Worm (Caenorhabditis elegans) whole organism, L2 larva: ENCODE measurements around the gene polk-1.

Experiments used
- C34F6.9 ChIP-seq: fragments of 150-350 bp; optimal IDR thresholded peaks from 2 replicates; lab custom pipeline; 2014; ENCODE audit warnings: missing biosample characterization, missing genetic modification characterization
- F13H6.1 ChIP-seq: sonication (generic microtip); optimal IDR thresholded peaks from 2 replicates; lab custom pipeline; 2016; ENCODE audit warnings: missing genetic modification characterization, missing compliant biosample characterization
- R02D3.7 ChIP-seq: fragments of 150-350 bp; optimal IDR thresholded peaks from 2 replicates; lab custom pipeline; 2014; ENCODE audit warnings: missing biosample characterization, missing genetic modification characterization
- Y55F3AM.14 ChIP-seq: fragments of 200-800 bp; sonication (Bioruptor generic); optimal IDR thresholded peaks from 2 replicates; lab custom pipeline; 2018; ENCODE audit warnings: mild to moderate bottlenecking, missing genetic modification characterization, missing compliant biosample characterization
- ZK546.5 ChIP-seq: sonication (generic microtip); optimal IDR thresholded peaks from 2 replicates; lab custom pipeline; 2017; ENCODE audit warnings: missing biosample characterization, missing genetic modification characterization
- alr-1 ChIP-seq: fragments of 150-350 bp; optimal IDR thresholded peaks from 2 replicates; lab custom pipeline; 2014; ENCODE audit warnings: missing biosample characterization, missing genetic modification characterization
- aly-2 ChIP-seq: fragments of 150-350 bp; optimal IDR thresholded peaks from 2 replicates; lab custom pipeline; 2014; ENCODE audit warnings: missing biosample characterization, missing genetic modification characterization
- blmp-1 ChIP-seq: sonication (generic microtip); optimal IDR thresholded peaks from 2 replicates; lab custom pipeline; 2017; ENCODE audit warnings: missing genetic modification characterization, mild to moderate bottlenecking, missing compliant biosample characterization, antibody characterized with exemption, moderate library complexity; ENCODE audit not compliant: insufficient read depth
- ceh-82 ChIP-seq: fragments of 150-350 bp; optimal IDR thresholded peaks from 2 replicates; lab custom pipeline; 2014; ENCODE audit warnings: missing biosample characterization, missing genetic modification characterization
- crh-2 ChIP-seq: sonication (generic microtip); optimal IDR thresholded peaks from 2 replicates; lab custom pipeline; 2017; ENCODE audit warnings: missing biosample characterization, missing genetic modification characterization
- dmd-4 ChIP-seq: sonication (generic microtip); optimal IDR thresholded peaks from 2 replicates; lab custom pipeline; 2017; ENCODE audit warnings: missing biosample characterization, missing genetic modification characterization
- egl-27 ChIP-seq: sonication (generic microtip); optimal IDR thresholded peaks from 3 replicates; lab custom pipeline; 2017; ENCODE audit warnings: missing biosample characterization, missing genetic modification reagents, missing genetic modification characterization
- elt-1 ChIP-seq: fragments of 150-350 bp; optimal IDR thresholded peaks from 2 replicates; lab custom pipeline; 2014; ENCODE audit warnings: missing biosample characterization, missing genetic modification characterization
- fos-1 ChIP-seq: fragments of 150-350 bp; optimal IDR thresholded peaks from 2 replicates; lab custom pipeline; 2014; ENCODE audit warnings: missing biosample characterization, missing genetic modification characterization
- gmeb-1 ChIP-seq: fragments of 150-350 bp; optimal IDR thresholded peaks from 2 replicates; lab custom pipeline; 2014; ENCODE audit warnings: missing biosample characterization, missing genetic modification characterization
- lin-11 ChIP-seq: fragments of 150-350 bp; sonication (generic microtip); optimal IDR thresholded peaks from 2 replicates; lab custom pipeline; 2014; ENCODE audit warnings: missing biosample characterization, missing genetic modification characterization, inconsistent platforms, mixed read lengths
- lin-13 ChIP-seq: fragments of 150-350 bp; optimal IDR thresholded peaks from 2 replicates; lab custom pipeline; 2014; ENCODE audit warnings: missing biosample characterization, missing genetic modification reagents, missing genetic modification characterization
- lin-39 ChIP-seq: fragments of 150-350 bp; optimal IDR thresholded peaks from 2 replicates; lab custom pipeline; 2014; ENCODE audit warnings: missing biosample characterization, missing genetic modification reagents, missing genetic modification characterization
- lsy-2 ChIP-seq, 2 experiments: fragments of 150-350 bp in 1 of 2; sonication (generic microtip) in 1 of 2; optimal IDR thresholded peaks; 2 replicates each; lab custom pipeline; 2014 to 2017; ENCODE audit warnings: missing biosample characterization in 2 of 2, missing genetic modification characterization in 2 of 2
- mab-5 ChIP-seq: fragments of 150-350 bp; optimal IDR thresholded peaks from 2 replicates; lab custom pipeline; 2014; ENCODE audit warnings: missing biosample characterization, missing genetic modification characterization
- mbf-1 ChIP-seq: sonication (generic microtip); optimal IDR thresholded peaks from 2 replicates; lab custom pipeline; 2017; ENCODE audit warnings: missing biosample characterization, missing genetic modification characterization
- mdl-1 ChIP-seq, 2 experiments: fragments of 150-350 bp in 1 of 2; sonication (generic microtip) in 1 of 2; optimal IDR thresholded peaks; 2 replicates each; lab custom pipeline; 2017; ENCODE audit warnings: missing biosample characterization in 2 of 2, missing genetic modification characterization in 2 of 2
- nhr-10 ChIP-seq: sonication (generic microtip); optimal IDR thresholded peaks from 2 replicates; lab custom pipeline; 2017; ENCODE audit warnings: missing biosample characterization, missing genetic modification characterization
- nhr-129 ChIP-seq: fragments of 150-350 bp; optimal IDR thresholded peaks from 2 replicates; lab custom pipeline; 2014; ENCODE audit warnings: missing biosample characterization, missing genetic modification characterization
- nhr-21 ChIP-seq: fragments of 150-350 bp; optimal IDR thresholded peaks from 2 replicates; lab custom pipeline; 2014; ENCODE audit warnings: missing biosample characterization, missing genetic modification characterization
- nhr-237 ChIP-seq: fragments of 150-350 bp; optimal IDR thresholded peaks from 2 replicates; lab custom pipeline; 2014; ENCODE audit warnings: missing biosample characterization, missing genetic modification characterization
- nhr-25 ChIP-seq: fragments of 150-350 bp; sonication (generic microtip); optimal IDR thresholded peaks from 3 replicates; lab custom pipeline; 2014; ENCODE audit warnings: missing biosample characterization, missing genetic modification characterization
- nhr-6 ChIP-seq: fragments of 150-350 bp; optimal IDR thresholded peaks from 2 replicates; lab custom pipeline; 2014; ENCODE audit warnings: missing biosample characterization, missing genetic modification characterization
- nhr-77 ChIP-seq: fragments of 150-350 bp; optimal IDR thresholded peaks from 2 replicates; lab custom pipeline; 2014; ENCODE audit warnings: missing biosample characterization, missing genetic modification characterization
- peb-1 ChIP-seq: fragments of 150-350 bp; optimal IDR thresholded peaks from 2 replicates; lab custom pipeline; 2014; ENCODE audit warnings: missing biosample characterization, missing genetic modification characterization
- sem-4 ChIP-seq: fragments of 150-350 bp; optimal IDR thresholded peaks from 2 replicates; lab custom pipeline; 2014; ENCODE audit warnings: missing biosample characterization, missing genetic modification reagents, missing genetic modification characterization
- skn-1 ChIP-seq: sonication (generic microtip); optimal IDR thresholded peaks from 2 replicates; lab custom pipeline; 2017; ENCODE audit warnings: missing biosample characterization, missing genetic modification characterization
- sma-3 ChIP-seq: sonication (generic microtip); optimal IDR thresholded peaks from 2 replicates; lab custom pipeline; 2016; ENCODE audit warnings: missing genetic modification reagents, missing genetic modification characterization, missing compliant biosample characterization
- sma-9 ChIP-seq, 2 experiments: fragments of 150-350 bp in 1 of 2; sonication (generic microtip) in 1 of 2; optimal IDR thresholded peaks; 2 replicates each; lab custom pipeline; 2014 to 2016; ENCODE audit warnings: missing genetic modification characterization in 2 of 2, mild to moderate bottlenecking in 1 of 2, missing biosample characterization in 1 of 2, missing compliant biosample characterization in 1 of 2, missing genetic modification reagents in 1 of 2, moderate library complexity in 1 of 2
- unc-39 ChIP-seq: fragments of 150-350 bp; optimal IDR thresholded peaks from 2 replicates; lab custom pipeline; 2014; ENCODE audit warnings: missing biosample characterization, missing genetic modification characterization
- unc-55 ChIP-seq: fragments of 150-350 bp; sonication (generic microtip); optimal IDR thresholded peaks from 3 replicates; lab custom pipeline; 2014; ENCODE audit warnings: missing biosample characterization, missing genetic modification reagents, missing genetic modification characterization
- unc-62 ChIP-seq: fragments of 150-350 bp; optimal IDR thresholded peaks from 2 replicates; lab custom pipeline; 2014; ENCODE audit warnings: missing biosample characterization, missing genetic modification reagents, missing genetic modification characterization
- zag-1 ChIP-seq: fragments of 150-350 bp; optimal IDR thresholded peaks from 2 replicates; lab custom pipeline; 2014; ENCODE audit warnings: missing biosample characterization, missing genetic modification characterization
- ztf-1 ChIP-seq: fragments of 200-800 bp; sonication (Bioruptor generic); conservative IDR thresholded peaks from 2 replicates; pipeline ENCODE4 v1.3.6; 2022; ENCODE audit warnings: missing genetic modification characterization, missing compliant biosample characterization
- ztf-11 ChIP-seq: sonication (generic microtip); optimal IDR thresholded peaks from 2 replicates; lab custom pipeline; 2017; ENCODE audit warnings: missing biosample characterization, missing genetic modification characterization
- ztf-4 ChIP-seq: fragments of 150-350 bp; optimal IDR thresholded peaks from 2 replicates; lab custom pipeline; 2014; ENCODE audit warnings: missing biosample characterization, missing genetic modification characterization

Gene polk-1

ce11 chrIII:8657676-8658366, 29.4 kb upstream of the polk-1 start:
- TF ChIP-seq nhr-10 (tag; lab: Kevin White, UChicago) (no peak), ztf-4 (no peak), mdl-1 (tag; optimal IDR thresholded peaks at IDR 0.05; lab: Kevin White, UChicago) (no peak), ZK546.5 (tag; lab: Kevin White, UChicago) (no peak), nhr-237 (no peak), unc-55 (no peak), F13H6.1 (tag; lab: Kevin White, UChicago) (no peak), nhr-77 (tag; lab: Kevin White, UChicago) (no peak), sma-3 (no peak), nhr-21 (tag; lab: Kevin White, UChicago) (no peak), fos-1 (tag; lab: Kevin White, UChicago) (no peak), lin-13 (no peak), zag-1 (tag; lab: Kevin White, UChicago) (no peak), unc-62 (GFP tag; lab: Kevin White, UChicago) (no peak), sem-4 (tag; lab: Kevin White, UChicago) (no peak), Y55F3AM.14 (GFP tag; lab: Kevin White, UChicago) (no peak), peb-1 (no peak), lin-39 (tag; lab: Kevin White, UChicago) (no peak)

- TF ChIP-seq gmeb-1 (tag; lab: Kevin White, UChicago) (peak; percentile 55), elt-1 (no peak), skn-1 (tag; lab: Kevin White, UChicago) (peak; percentile 60), lsy-2 (tag; optimal IDR thresholded peaks at IDR 0.05; lab: Kevin White, UChicago) (peak in 1 of 2 experiments; percentile 8), F13H6.1 (tag; lab: Kevin White, UChicago) (peak; percentile 53), sma-3 (peak; percentile 55), nhr-129 (tag; lab: Kevin White, UChicago) (no peak), ceh-82 (no peak), crh-2 (tag; lab: Kevin White, UChicago) (peak; percentile 68), fos-1 (tag; lab: Kevin White, UChicago) (peak; percentile 76), R02D3.7 (no peak), mbf-1 (tag; lab: Kevin White, UChicago) (no peak), nhr-77 (tag; lab: Kevin White, UChicago) (no peak), blmp-1 (tag; lab: Kevin White, UChicago) (no peak), lin-39 (tag; lab: Kevin White, UChicago) (no peak), sma-9 (GFP tag; optimal IDR thresholded peaks at IDR 0.05; lab: Kevin White, UChicago) (peak; percentile 90), sma-9 (tag; optimal IDR thresholded peaks at IDR 0.05; lab: Kevin White, UChicago) (no peak)
Observed at ce11 chrIII:8656957-8657356, 28.6 kb upstream of the polk-1 start.

- no peak for TF ChIP-seq egl-27 (tag; lab: Kevin White, UChicago)
- peak; percentile 71 for TF ChIP-seq crh-2 (tag; lab: Kevin White, UChicago)
- no peak for TF ChIP-seq ztf-1 (GFP tag; lab: Robert Waterston, UW)
- no peak for TF ChIP-seq peb-1
Observed at ce11 chrIII:8656055-8656454, 27.7 kb upstream of the polk-1 start.

ce11 chrIII:8655412-8655811, 27.0 kb upstream of the polk-1 start:
- TF ChIP-seq mdl-1 (tag; optimal IDR thresholded peaks at IDR 0.05; lab: Kevin White, UChicago) (no peak), nhr-129 (tag; lab: Kevin White, UChicago) (no peak), sma-9 (GFP tag; optimal IDR thresholded peaks at IDR 0.05; lab: Kevin White, UChicago) (peak; percentile 11), sma-9 (tag; optimal IDR thresholded peaks at IDR 0.05; lab: Kevin White, UChicago) (no peak), unc-39 (no peak), elt-1 (no peak), nhr-25 (peak; percentile 55), mbf-1 (tag; lab: Kevin White, UChicago) (no peak), aly-2 (tag; lab: Kevin White, UChicago) (no peak), C34F6.9 (tag; lab: Kevin White, UChicago) (no peak), ZK546.5 (tag; lab: Kevin White, UChicago) (no peak), mab-5 (tag; lab: Kevin White, UChicago) (no peak), lin-11 (tag; lab: Kevin White, UChicago) (no peak), ztf-11 (tag; lab: Kevin White, UChicago) (no peak), nhr-6 (tag; lab: Kevin White, UChicago) (no peak), F13H6.1 (tag; lab: Kevin White, UChicago) (peak; percentile 1), lsy-2 (tag; optimal IDR thresholded peaks at IDR 0.05; lab: Kevin White, UChicago) (no peak), Y55F3AM.14 (GFP tag; lab: Kevin White, UChicago) (no peak), alr-1 (tag; lab: Kevin White, UChicago) (no peak), ztf-4 (no peak), sma-3 (peak; percentile 50), dmd-4 (tag; lab: Kevin White, UChicago) (no peak)
